Worm (Caenorhabditis elegans): ENCODE measurements around the gene mam-5.

Gene mam-5

ce11 chrV:9984821-9985220, 32.3 kb downstream of the mam-5 start:
- TF ChIP-seq lin-32 (GFP tag; optimal IDR thresholded peaks at IDR 0.05): no peak
- TF ChIP-seq elt-3 (tag; optimal IDR thresholded peaks at IDR 0.05): no peak
- no peak for TF ChIP-seq snpc-4 (tag; optimal IDR thresholded peaks at IDR 0.05)
- no peak for TF ChIP-seq elt-1 (tag; optimal IDR thresholded peaks at IDR 0.05; ENCODE audit: borderline replicate concordance, insufficient read depth)
- no peak for TF ChIP-seq ceh-83 (GFP tag; optimal IDR thresholded peaks at IDR 0.05)
- no peak for TF ChIP-seq ham-2 (GFP tag; optimal IDR thresholded peaks at IDR 0.05)
- no peak for TF ChIP-seq ceh-43 (GFP tag; optimal IDR thresholded peaks at IDR 0.05)
- TF ChIP-seq ztf-11 (tag; optimal IDR thresholded peaks at IDR 0.05): no peak
- no peak for TF ChIP-seq pha-4 (tag; optimal IDR thresholded peaks at IDR 0.05)
- TF ChIP-seq hlh-1 (tag; optimal IDR thresholded peaks at IDR 0.05): no peak
- no peak for TF ChIP-seq flh-1 (GFP tag; optimal IDR thresholded peaks at IDR 0.05)
- TF ChIP-seq zip-8 (tag; optimal IDR thresholded peaks at IDR 0.05): no peak

DNA sequence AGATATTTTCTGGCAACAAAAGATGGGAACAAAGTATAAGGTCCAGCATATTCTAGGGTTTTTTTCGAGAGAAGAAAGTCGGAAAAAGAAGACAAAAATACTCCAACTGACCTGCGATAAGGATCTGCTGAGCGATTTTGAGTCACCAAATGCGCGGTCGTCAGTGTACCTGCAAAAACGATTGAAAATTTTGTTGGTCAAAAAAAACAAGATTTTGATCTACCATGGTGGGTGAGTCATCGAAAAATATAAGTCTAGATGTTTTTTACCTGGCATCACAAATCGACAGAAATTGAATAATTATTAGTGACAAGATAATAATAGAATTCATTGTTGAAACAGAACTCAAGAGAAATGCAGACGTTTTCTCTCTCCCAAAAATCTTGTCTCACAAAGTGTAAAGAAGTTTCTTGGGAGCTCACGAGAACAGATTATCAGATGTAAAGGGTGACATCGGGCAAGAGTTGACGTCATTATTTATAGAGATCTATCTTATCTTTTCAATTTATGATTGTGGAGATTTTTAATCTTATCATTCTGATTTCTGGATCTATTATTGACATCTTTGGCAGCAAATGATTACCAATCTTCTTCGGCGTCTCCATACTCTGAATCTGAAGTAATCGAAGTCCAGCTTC, 32.8 kb downstream of the mam-5 start:
- TF ChIP-seq elt-1 (tag; optimal IDR thresholded peaks at IDR 0.05; ENCODE audit: borderline replicate concordance, insufficient read depth) (peak; percentile 87), hlh-1 (tag; optimal IDR thresholded peaks at IDR 0.05) (no peak)

ce11 chrV:9986177-9986576, 33.7 kb downstream of the mam-5 start, which contains the start of gene rmd-2:
TSS of gene rmd-2 (minus strand) at chrV:9986277.
- TF ChIP-seq snpc-4 (tag; optimal IDR thresholded peaks at IDR 0.05): no peak
- TF ChIP-seq nhr-28 (tag; optimal IDR thresholded peaks at IDR 0.05): no peak
- TF ChIP-seq unc-39 (tag; optimal IDR thresholded peaks at IDR 0.05): no peak
- no peak for TF ChIP-seq nhr-12 (tag; optimal IDR thresholded peaks at IDR 0.05)

ce11 chrV:9987688-9988087, 35.2 kb downstream of the mam-5 start, which contains the start of gene C27H6.8:
TSS of gene C27H6.8 (minus strand) at chrV:9987788.
- no peak for TF ChIP-seq pha-4 (tag; optimal IDR thresholded peaks at IDR 0.05)
- TF ChIP-seq unc-39 (tag; optimal IDR thresholded peaks at IDR 0.05): no peak

DNA sequence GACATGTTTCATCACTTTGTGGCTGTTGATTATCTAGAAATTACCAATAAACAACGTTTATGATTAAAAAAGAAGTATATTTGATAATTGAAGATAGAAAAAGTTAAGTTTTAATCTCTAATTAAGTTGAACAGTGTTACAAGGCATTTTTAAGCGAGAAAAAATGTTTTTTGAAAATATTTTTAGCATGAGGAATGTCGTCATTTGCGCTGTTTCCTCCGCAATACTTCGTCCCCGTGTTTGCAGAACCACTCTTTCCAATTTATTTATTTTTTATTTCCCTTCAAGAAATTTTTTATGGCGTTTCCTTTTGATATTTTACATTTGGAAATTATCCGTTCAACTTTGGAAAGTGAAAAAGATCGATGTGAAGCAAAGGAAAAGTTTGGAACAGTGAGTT, 39.1 kb downstream of the mam-5 start, which contains the start of the genes rde-1 and trpp-6:
TSS of gene rde-1 (minus strand) at position 33 of the 400 bp plus-strand sequence.
TSS of gene trpp-6 (plus strand) at position 286 of the 400 bp plus-strand sequence.
- TF ChIP-seq sptf-1 (tag; optimal IDR thresholded peaks at IDR 0.05) (no peak), snpc-4 (tag; optimal IDR thresholded peaks at IDR 0.05) (no peak), tbx-8 (GFP tag; optimal IDR thresholded peaks at IDR 0.05) (no peak), hlh-1 (tag; optimal IDR thresholded peaks at IDR 0.05) (no peak)

DNA sequence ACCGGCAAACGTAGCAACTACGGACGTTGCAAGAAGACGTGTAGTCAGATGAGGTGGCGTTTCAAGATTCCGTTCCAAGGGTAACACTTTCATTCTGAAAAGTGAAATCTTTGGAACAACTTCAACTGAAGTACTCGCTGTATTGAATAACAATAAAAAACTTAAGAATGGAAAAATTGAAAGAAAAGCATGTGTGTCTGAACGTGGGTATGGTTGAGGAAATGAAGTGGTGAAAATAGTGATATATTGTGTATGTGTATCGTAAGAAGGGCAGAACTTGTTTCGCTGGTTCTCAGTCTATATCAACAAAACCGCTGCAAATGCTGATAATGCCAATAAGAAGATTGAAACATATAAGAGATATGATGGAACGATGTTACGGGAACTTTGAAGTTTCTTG, 43.3 kb downstream of the mam-5 start, which contains the start of gene K08H10.6:
TSS of gene K08H10.6 (minus strand) at position 101 of the 400 bp plus-strand sequence.
- no peak for TF ChIP-seq ham-2 (GFP tag; optimal IDR thresholded peaks at IDR 0.05)
- TF ChIP-seq unc-120 (tag; optimal IDR thresholded peaks at IDR 0.05; ENCODE audit: poor library complexity, severe bottlenecking): no peak
- no peak for TF ChIP-seq drap-1 (GFP tag; optimal IDR thresholded peaks at IDR 0.05)
- TF ChIP-seq elt-1 (tag; optimal IDR thresholded peaks at IDR 0.05; ENCODE audit: borderline replicate concordance, insufficient read depth): no peak
- TF ChIP-seq ceh-43 (GFP tag; optimal IDR thresholded peaks at IDR 0.05): no peak
- TF ChIP-seq ceh-83 (GFP tag; optimal IDR thresholded peaks at IDR 0.05): no peak
- no peak for TF ChIP-seq snpc-4 (tag; optimal IDR thresholded peaks at IDR 0.05)
- no peak for TF ChIP-seq elt-3 (tag; optimal IDR thresholded peaks at IDR 0.05)
- no peak for TF ChIP-seq nhr-12 (tag; optimal IDR thresholded peaks at IDR 0.05)
- no peak for TF ChIP-seq lin-13 (tag; optimal IDR thresholded peaks at IDR 0.05)
- no peak for TF ChIP-seq ceh-39 (tag; optimal IDR thresholded peaks at IDR 0.05)

DNA sequence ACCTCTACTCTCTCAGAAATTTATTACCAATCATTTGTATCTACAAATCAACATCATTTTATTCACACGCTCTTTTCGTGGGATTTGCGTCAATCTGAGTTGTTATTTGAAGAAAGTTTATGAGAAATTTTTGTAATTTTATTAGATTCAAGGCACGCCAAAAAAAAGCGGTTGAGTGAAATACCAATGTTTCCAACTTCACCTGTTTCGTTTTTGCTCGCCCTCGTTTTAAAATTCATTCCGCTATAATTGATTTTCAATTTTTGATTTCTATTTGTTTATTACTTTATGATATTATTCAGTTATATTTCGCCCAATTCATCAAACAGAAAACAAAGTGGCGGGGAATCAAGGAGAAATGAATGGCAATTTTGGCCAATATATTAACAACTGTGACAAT, 48.3 kb downstream of the mam-5 start, which contains the start of gene K08H10.10:
TSS of gene K08H10.10 (plus strand) at position 301 of the 400 bp plus-strand sequence.
- TF ChIP-seq ceh-83 (GFP tag; optimal IDR thresholded peaks at IDR 0.05) (no peak), sptf-1 (tag; optimal IDR thresholded peaks at IDR 0.05) (no peak)

- TF ChIP-seq nhr-2 (tag; optimal IDR thresholded peaks at IDR 0.05) (no peak), unc-62 (GFP tag; optimal IDR thresholded peaks at IDR 0.05) (peak; percentile 74), elt-3 (tag; optimal IDR thresholded peaks at IDR 0.05) (no peak)
Observed at ce11 chrV:10002720-10003119, 50.2 kb downstream of the mam-5 start.
